Worm (Caenorhabditis elegans) whole organism, L1 larva: ENCODE measurements around the gene F11A5.15.
A peak's percentile ranks its signal among the peaks of the same experiment; 100 is the strongest.

Source experiments
- C34B4.2 ChIP-seq: sonication (generic microtip); optimal IDR thresholded peaks from 2 replicates; lab custom pipeline; 2017; ENCODE audit warnings: mild to moderate bottlenecking, missing genetic modification characterization, missing compliant biosample characterization
- F16B12.6 ChIP-seq: fragments of 150-350 bp; optimal IDR thresholded peaks from 2 replicates; lab custom pipeline; 2014; ENCODE audit warnings: missing biosample characterization, missing genetic modification characterization
- alr-1 ChIP-seq: fragments of 200-800 bp; sonication (Bioruptor generic); optimal IDR thresholded peaks from 2 replicates; lab custom pipeline; 2018; ENCODE audit warnings: borderline replicate concordance, mild to moderate bottlenecking, missing genetic modification characterization, missing compliant biosample characterization
- blmp-1 ChIP-seq: fragments of 150-350 bp; optimal IDR thresholded peaks from 2 replicates; lab custom pipeline; 2014; ENCODE audit warnings: missing biosample characterization, missing genetic modification characterization
- ceh-88 ChIP-seq: fragments of 200-800 bp; sonication (Bioruptor generic); IDR thresholded peaks from 2 replicates; pipeline ENCODE4 v1.3.6; 2022; ENCODE audit warnings: missing genetic modification characterization, missing compliant biosample characterization
- ceh-90 ChIP-seq: sonication (generic microtip); optimal IDR thresholded peaks from 2 replicates; lab custom pipeline; 2016; ENCODE audit warnings: missing genetic modification characterization, missing compliant biosample characterization
- ces-1 ChIP-seq: fragments of 150-350 bp; optimal IDR thresholded peaks from 2 replicates; lab custom pipeline; 2014; ENCODE audit warnings: missing biosample characterization, missing genetic modification reagents, missing genetic modification characterization
- dpl-1 ChIP-seq, 3 experiments: fragments of 150-350 bp in 2 of 3; sonication (generic microtip) in 1 of 3; optimal IDR thresholded peaks; 2 replicates each; lab custom pipeline; 2014 to 2017; ENCODE audit warnings: missing biosample characterization in 3 of 3, missing genetic modification characterization in 3 of 3, missing genetic modification reagents in 3 of 3
- elt-3 ChIP-seq, 6 experiments: fragments of 150-350 bp in 1 of 6; sonication (generic microtip); optimal IDR thresholded peaks; 2 replicates each; lab custom pipeline; 2017 to 2018; ENCODE audit warnings: missing biosample characterization in 6 of 6, missing genetic modification characterization in 6 of 6, inconsistent platforms in 1 of 6
- fkh-4 ChIP-seq: sonication (generic microtip); optimal IDR thresholded peaks from 2 replicates; lab custom pipeline; 2016; ENCODE audit warnings: missing compliant biosample characterization, missing genetic modification characterization, borderline replicate concordance
- fos-1 ChIP-seq: fragments of 150-350 bp; optimal IDR thresholded peaks from 2 replicates; lab custom pipeline; 2014; ENCODE audit warnings: missing biosample characterization, missing genetic modification characterization
- grh-1 ChIP-seq: fragments of 200-800 bp; sonication (Bioruptor generic); IDR thresholded peaks from 2 replicates; pipeline ENCODE4 v1.3.6; 2022; ENCODE audit warnings: missing genetic modification reagents, missing genetic modification characterization, missing compliant biosample characterization
- irx-1 ChIP-seq: sonication (generic microtip); optimal IDR thresholded peaks from 2 replicates; lab custom pipeline; 2016; ENCODE audit warnings: missing genetic modification characterization, missing compliant biosample characterization
- lin-14 ChIP-seq: fragments of 200-800 bp; sonication (Bioruptor generic); optimal IDR thresholded peaks from 2 replicates; lab custom pipeline; 2018; ENCODE audit warnings: mild to moderate bottlenecking, missing genetic modification characterization, moderate library complexity, missing compliant biosample characterization
- lin-35 ChIP-seq, 2 experiments: fragments of 150-350 bp; optimal IDR thresholded peaks; 2 replicates each; lab custom pipeline; 2014; ENCODE audit warnings: missing biosample characterization in 2 of 2, missing genetic modification characterization in 2 of 2, missing genetic modification reagents in 2 of 2
- lir-3 ChIP-seq: sonication (generic microtip); optimal IDR thresholded peaks from 2 replicates; lab custom pipeline; 2016; ENCODE audit warnings: mild to moderate bottlenecking, missing genetic modification characterization, moderate library complexity, missing compliant biosample characterization; ENCODE audit not compliant: poor library complexity
- lsy-2 ChIP-seq, 2 experiments: fragments of 150-350 bp; optimal IDR thresholded peaks; 2 replicates each; lab custom pipeline; 2014; ENCODE audit warnings: missing biosample characterization in 2 of 2, missing genetic modification characterization in 2 of 2
- mab-9 ChIP-seq: fragments of 200-800 bp; sonication (Bioruptor generic); IDR thresholded peaks from 2 replicates; pipeline ENCODE4 v1.3.6; 2022; ENCODE audit warnings: missing genetic modification reagents, missing genetic modification characterization, missing compliant biosample characterization
- mdl-1 ChIP-seq, 2 experiments: fragments of 150-350 bp; optimal IDR thresholded peaks; 2 replicates each; lab custom pipeline; 2014 to 2017; ENCODE audit warnings: missing biosample characterization in 2 of 2, missing genetic modification characterization in 2 of 2, inconsistent platforms in 1 of 2
- nhr-11 ChIP-seq: fragments of 150-350 bp; optimal IDR thresholded peaks from 2 replicates; lab custom pipeline; 2014; ENCODE audit warnings: missing biosample characterization, missing genetic modification characterization
- nhr-12 ChIP-seq: sonication (generic microtip); optimal IDR thresholded peaks from 2 replicates; lab custom pipeline; 2017; ENCODE audit warnings: missing biosample characterization, missing genetic modification characterization
- nhr-19 ChIP-seq: fragments of 200-800 bp; sonication (Bioruptor generic); conservative IDR thresholded peaks from 2 replicates; pipeline ENCODE4 v1.3.6; 2022; ENCODE audit warnings: missing genetic modification characterization, missing compliant biosample characterization
- nhr-20 ChIP-seq: sonication (generic microtip); optimal IDR thresholded peaks from 2 replicates; lab custom pipeline; 2016; ENCODE audit warnings: mild to moderate bottlenecking, missing genetic modification characterization, missing compliant biosample characterization
- nhr-237 ChIP-seq: fragments of 150-350 bp; optimal IDR thresholded peaks from 2 replicates; lab custom pipeline; 2014; ENCODE audit warnings: missing biosample characterization, missing genetic modification characterization
- nhr-28 ChIP-seq: fragments of 150-350 bp; optimal IDR thresholded peaks from 2 replicates; lab custom pipeline; 2014; ENCODE audit warnings: missing biosample characterization, missing genetic modification characterization
- nhr-47 ChIP-seq: sonication (generic microtip); optimal IDR thresholded peaks from 2 replicates; lab custom pipeline; 2016; ENCODE audit warnings: mild to moderate bottlenecking, missing genetic modification characterization, moderate library complexity, missing compliant biosample characterization
- nhr-71 ChIP-seq: sonication (generic microtip); optimal IDR thresholded peaks from 2 replicates; lab custom pipeline; 2016; ENCODE audit warnings: mild to moderate bottlenecking, missing genetic modification characterization, moderate library complexity, missing compliant biosample characterization
- nhr-76 ChIP-seq: sonication (generic microtip); optimal IDR thresholded peaks from 2 replicates; lab custom pipeline; 2017; ENCODE audit warnings: missing biosample characterization, missing genetic modification characterization
- nhr-85 ChIP-seq: sonication (generic microtip); peaks from one replicate; lab custom pipeline; 2016; ENCODE audit warnings: missing genetic modification characterization, inconsistent platforms, missing compliant biosample characterization
- nhr-90 ChIP-seq: sonication (generic microtip); optimal IDR thresholded peaks from 2 replicates; lab custom pipeline; 2016; ENCODE audit warnings: mild to moderate bottlenecking, missing genetic modification characterization, missing compliant biosample characterization; ENCODE audit not compliant: poor library complexity
- pax-3 ChIP-seq: fragments of 200-800 bp; sonication (Bioruptor generic); optimal IDR thresholded peaks from 2 replicates; lab custom pipeline; 2018; ENCODE audit warnings: mild to moderate bottlenecking, missing genetic modification characterization, moderate library complexity, missing compliant biosample characterization
- pqm-1 ChIP-seq: sonication (generic microtip); optimal IDR thresholded peaks from 3 replicates; lab custom pipeline; 2017; ENCODE audit warnings: missing biosample characterization, missing genetic modification characterization
- snu-23 ChIP-seq: sonication (generic microtip); optimal IDR thresholded peaks from 2 replicates; lab custom pipeline; 2016; ENCODE audit warnings: missing genetic modification characterization, missing compliant biosample characterization
- sup-37 ChIP-seq: fragments of 200-800 bp; sonication (Bioruptor generic); optimal IDR thresholded peaks from 2 replicates; lab custom pipeline; 2018; ENCODE audit warnings: mild to moderate bottlenecking, missing genetic modification characterization, missing compliant biosample characterization
- tlp-1 ChIP-seq: fragments of 150-350 bp; optimal IDR thresholded peaks from 2 replicates; lab custom pipeline; 2014; ENCODE audit warnings: missing biosample characterization, missing genetic modification characterization
- unc-30 ChIP-seq: sonication (generic microtip); optimal IDR thresholded peaks from 2 replicates; lab custom pipeline; 2017; ENCODE audit warnings: missing biosample characterization, missing genetic modification characterization
- xbp-1 ChIP-seq: sonication (generic microtip); optimal IDR thresholded peaks from 2 replicates; lab custom pipeline; 2016; ENCODE audit warnings: missing genetic modification characterization, missing compliant biosample characterization
- ztf-11 ChIP-seq, 2 experiments: sonication (generic microtip); optimal IDR thresholded peaks; 2 replicates each; lab custom pipeline; 2016 to 2017; ENCODE audit warnings: missing genetic modification characterization in 2 of 2, missing biosample characterization in 1 of 2, missing compliant biosample characterization in 1 of 2

Gene F11A5.15

DNA sequence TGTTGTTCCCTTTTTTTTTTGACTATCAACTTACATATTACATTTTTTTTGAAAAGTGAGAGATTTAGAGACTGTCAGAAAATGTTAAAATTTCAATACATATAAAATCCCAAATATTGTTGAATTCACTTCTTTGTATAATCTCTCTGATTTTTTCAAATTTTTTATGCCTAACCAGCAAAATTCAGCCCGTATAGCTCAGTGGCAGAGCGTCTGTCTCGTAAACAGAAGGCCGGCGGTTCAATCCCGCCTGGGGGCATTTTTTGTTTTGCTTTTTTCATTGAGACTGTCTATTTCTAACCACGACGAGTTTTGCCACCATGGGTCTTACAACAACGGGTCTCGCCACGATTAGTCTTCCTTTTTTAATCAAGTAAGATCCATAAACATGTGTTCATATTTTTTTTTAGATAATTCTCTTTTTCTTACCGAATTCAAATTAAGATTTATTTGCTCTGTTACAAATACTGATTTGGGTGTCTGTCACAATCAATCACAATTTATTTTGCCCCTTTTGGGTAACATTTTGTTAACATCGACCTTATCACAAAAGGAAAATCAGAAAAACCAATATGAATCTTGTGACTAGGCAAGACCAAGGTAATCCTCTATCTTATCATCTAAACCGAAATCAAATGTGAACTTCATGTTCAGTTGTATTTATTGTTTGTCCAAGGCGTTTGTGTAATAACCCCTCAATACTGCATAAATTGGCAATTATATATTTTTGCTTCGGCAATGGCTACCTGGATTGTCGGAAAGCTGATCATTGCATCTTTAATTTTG is 743 bp upstream of the F11A5.15 start, which contains the start of gene glc-1 (continued):
- TF ChIP-seq ceh-90 (tag; lab: Kevin White, UChicago) (no peak), xbp-1 (no peak), unc-30 (tag; lab: Kevin White, UChicago) (no peak), lir-3 (no peak), sup-37 (GFP tag; lab: Kevin White, UChicago) (no peak)

DNA sequence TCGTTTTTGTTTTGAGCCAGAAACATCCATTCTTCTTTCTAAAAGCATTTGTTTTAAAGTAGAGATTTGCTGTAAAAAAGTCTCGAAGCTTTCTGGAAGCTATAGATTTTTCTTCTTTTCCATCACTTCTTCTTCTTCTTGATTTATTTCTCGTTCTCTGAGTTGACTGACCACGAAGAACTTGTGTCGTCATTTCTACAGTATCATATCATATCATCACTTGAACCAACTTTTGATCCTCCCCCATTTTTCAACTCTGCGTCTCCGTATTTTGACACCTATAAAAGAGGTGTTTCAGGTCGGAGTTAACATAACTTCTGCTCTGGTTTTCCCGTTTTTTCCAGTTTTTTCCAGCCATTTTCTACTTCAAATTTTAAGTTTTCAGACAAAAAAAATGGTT is 3.9 kb downstream of the F11A5.15 start, which contains the start of gene F11A5.9:
TSS of gene F11A5.9 (plus strand) at position 386 of the 400 bp plus-strand sequence.
- TF ChIP-seq lsy-2 (tag; optimal IDR thresholded peaks at IDR 0.05; lab: Kevin White, UChicago) (peak in 1 of 2 experiments; percentile 35), blmp-1 (peak; percentile 38), lin-35 (GFP tag; optimal IDR thresholded peaks at IDR 0.05; lab: Kevin White, UChicago) (peak in 1 of 2 experiments; percentile 9), elt-3 (tag; optimal IDR thresholded peaks at IDR 0.05; lab: Kevin White, UChicago) (peak in 2 of 6 experiments; percentile 5 to 69), nhr-19 (GFP tag; lab: Robert Waterston, UW) (peak; percentile 19; the same call in 1 of the 2 replicates), tlp-1 (tag; lab: Kevin White, UChicago) (no peak)
- TF ChIP-seq, all 84 proteins: peak for 5

ce11 chrV:16213323-16213722 is 5.1 kb downstream of the F11A5.15 start:
- TF ChIP-seq pax-3 (tag; lab: Kevin White, UChicago) (no peak), nhr-237 (tag; lab: Kevin White, UChicago) (no peak), xbp-1 (no peak), pqm-1 (tag; lab: Kevin White, UChicago) (no peak), grh-1 (peak; percentile 39; the same call in 1 of the 2 replicates), blmp-1 (peak; percentile 85), F16B12.6 (tag; lab: Kevin White, UChicago) (no peak), ces-1 (GFP tag; lab: Kevin White, UChicago) (no peak), lsy-2 (tag; optimal IDR thresholded peaks at IDR 0.05; lab: Kevin White, UChicago) (peak in 1 of 2 experiments; percentile 14), ztf-11 (tag; optimal IDR thresholded peaks at IDR 0.05; lab: Kevin White, UChicago) (no peak), irx-1 (tag; lab: Kevin White, UChicago) (no peak), nhr-71 (tag; lab: Kevin White, UChicago) (peak; percentile 69), mdl-1 (tag; optimal IDR thresholded peaks at IDR 0.05; lab: Kevin White, UChicago) (peak in 1 of 2 experiments; percentile 9), fkh-4 (tag; lab: Kevin White, UChicago) (no peak), nhr-28 (tag; lab: Kevin White, UChicago) (no peak), dpl-1 (GFP tag; optimal IDR thresholded peaks at IDR 0.05; lab: Kevin White, UChicago) (peak in 1 of 3 experiments; percentile 3), fos-1 (tag; lab: Kevin White, UChicago) (no peak), nhr-19 (GFP tag; lab: Robert Waterston, UW) (peak; percentile 75), sup-37 (GFP tag; lab: Kevin White, UChicago) (no peak), nhr-90 (tag; lab: Kevin White, UChicago) (peak; percentile 10), ceh-88 (GFP tag; lab: Robert Waterston, UW) (no peak), nhr-11 (tag; lab: Kevin White, UChicago) (no peak), C34B4.2 (tag; lab: Kevin White, UChicago) (no peak), alr-1 (tag; lab: Kevin White, UChicago) (no peak), elt-3 (tag; optimal IDR thresholded peaks at IDR 0.05; lab: Kevin White, UChicago) (peak in 5 of 6 experiments; percentile 67 to 92 (median 79)), nhr-12 (no peak), lin-14 (peak; percentile 76), nhr-20 (peak; percentile 86), lin-35 (GFP tag; optimal IDR thresholded peaks at IDR 0.05; lab: Kevin White, UChicago) (peak in 1 of 2 experiments; percentile 42), nhr-47 (no peak), mab-9 (GFP tag; lab: Robert Waterston, UW) (no peak), snu-23 (GFP tag; lab: Kevin White, UChicago) (peak; percentile 64), nhr-85 (tag; lab: Kevin White, UChicago) (peak; percentile 96), nhr-76 (tag; lab: Kevin White, UChicago) (no peak)
